Worm (Caenorhabditis elegans) whole organism, L3 larva: ENCODE data around the gene F28C6.8.

Experiments used
- ama-1 ChIP-seq: fragments of 150-350 bp; optimal IDR thresholded peaks from 2 replicates; lab custom pipeline; 2018
- egl-5 ChIP-seq: fragments of 150-350 bp; optimal IDR thresholded peaks from 2 replicates; lab custom pipeline; 2017; ENCODE audit warnings: missing biosample characterization, missing genetic modification reagents, missing genetic modification characterization, inconsistent platforms
- nfya-1 ChIP-seq: sonication (generic microtip); optimal IDR thresholded peaks from 2 replicates; lab custom pipeline; 2017; ENCODE audit warnings: missing genetic modification characterization, mild to moderate bottlenecking, missing compliant biosample characterization, antibody characterized with exemption, moderate library complexity; ENCODE audit not compliant: insufficient read depth
- nhr-12 ChIP-seq: fragments of 150-350 bp; optimal IDR thresholded peaks from 2 replicates; lab custom pipeline; 2014; ENCODE audit warnings: missing biosample characterization, missing genetic modification characterization
- nhr-237 ChIP-seq: fragments of 150-350 bp; optimal IDR thresholded peaks from 2 replicates; lab custom pipeline; 2014; ENCODE audit warnings: missing biosample characterization, missing genetic modification characterization
- skn-1 ChIP-seq: fragments of 150-350 bp; optimal IDR thresholded peaks from 2 replicates; lab custom pipeline; 2014; ENCODE audit warnings: missing biosample characterization, missing genetic modification characterization
- unc-62 ChIP-seq: fragments of 150-350 bp; sonication (generic microtip); optimal IDR thresholded peaks from 4 replicates; lab custom pipeline; 2014; ENCODE audit warnings: missing biosample characterization, missing genetic modification reagents, missing genetic modification characterization
- ztf-11 ChIP-seq: fragments of 150-350 bp; optimal IDR thresholded peaks from 2 replicates; lab custom pipeline; 2014; ENCODE audit warnings: missing biosample characterization, missing genetic modification characterization

ce11 chrII:8612470-8612869, 5.8 kb downstream of the F28C6.8 start, which contains the start of gene T22C8.1:
- TF ChIP-seq nhr-237 (tag; lab: Kevin White, UChicago) (no peak), nhr-12 (tag; lab: Kevin White, UChicago) (no peak), unc-62 (GFP tag; lab: Kevin White, UChicago) (no peak), ztf-11 (tag; lab: Kevin White, UChicago) (no peak), ama-1 (lab: Kevin White, UChicago) (no peak), skn-1 (no peak), egl-5 (tag; lab: Kevin White, UChicago) (no peak), nfya-1 (tag; lab: Kevin White, UChicago) (no peak)
